Worm (Caenorhabditis elegans) whole organism, L3 larva: ENCODE results near the gene srd-50.

Source experiments
- ZK546.5 ChIP-seq: sonication (generic microtip); optimal IDR thresholded peaks from 2 replicates; lab custom pipeline; 2017; ENCODE audit warnings: missing biosample characterization, missing genetic modification characterization
- ceh-16 ChIP-seq: sonication (generic microtip); optimal IDR thresholded peaks from 2 replicates; lab custom pipeline; 2017; ENCODE audit warnings: missing biosample characterization, missing genetic modification characterization
- elt-1 ChIP-seq: fragments of 150-350 bp; optimal IDR thresholded peaks from 2 replicates; lab custom pipeline; 2014; ENCODE audit warnings: missing biosample characterization, missing genetic modification characterization
- elt-2 ChIP-seq: sonication (generic microtip); optimal IDR thresholded peaks from 2 replicates; lab custom pipeline; 2016; ENCODE audit warnings: missing genetic modification reagents, mild to moderate bottlenecking, missing genetic modification characterization, missing compliant biosample characterization
- fkh-2 ChIP-seq: fragments of 150-350 bp; optimal IDR thresholded peaks from 2 replicates; lab custom pipeline; 2014; ENCODE audit warnings: missing biosample characterization, missing genetic modification reagents, missing genetic modification characterization
- nhr-28 ChIP-seq: fragments of 150-350 bp; optimal IDR thresholded peaks from 2 replicates; lab custom pipeline; 2014; ENCODE audit warnings: missing biosample characterization, missing genetic modification characterization
- nhr-76 ChIP-seq: fragments of 150-350 bp; sonication (generic microtip); optimal IDR thresholded peaks from 5 replicates; lab custom pipeline; 2014; ENCODE audit warnings: missing biosample characterization, missing genetic modification characterization
- nhr-77 ChIP-seq: fragments of 150-350 bp; optimal IDR thresholded peaks from 2 replicates; lab custom pipeline; 2014; ENCODE audit warnings: missing biosample characterization, missing genetic modification characterization
- sea-2 ChIP-seq: fragments of 150-350 bp; sonication (generic microtip); optimal IDR thresholded peaks from 4 replicates; lab custom pipeline; 2014; ENCODE audit warnings: missing biosample characterization, missing genetic modification reagents, missing genetic modification characterization
- skn-1 ChIP-seq: fragments of 150-350 bp; optimal IDR thresholded peaks from 2 replicates; lab custom pipeline; 2014; ENCODE audit warnings: missing biosample characterization, missing genetic modification characterization
- ztf-4 ChIP-seq: fragments of 150-350 bp; optimal IDR thresholded peaks from 2 replicates; lab custom pipeline; 2014; ENCODE audit warnings: missing biosample characterization, missing genetic modification characterization

ce11 chrX:13435116-13435515, 46.5 kb downstream of the srd-50 start:
- TF ChIP-seq nhr-28 (tag; lab: Kevin White, UChicago) (no peak), nhr-77 (tag; lab: Kevin White, UChicago) (no peak), sea-2 (no peak), elt-1 (tag; lab: Kevin White, UChicago) (no peak), skn-1 (tag; lab: Kevin White, UChicago) (no peak), ZK546.5 (no peak), fkh-2 (tag; lab: Kevin White, UChicago) (no peak), ztf-4 (tag; lab: Kevin White, UChicago) (no peak), nhr-76 (tag; lab: Kevin White, UChicago) (no peak), elt-2 (tag; lab: Kevin White, UChicago) (no peak), ceh-16 (tag; lab: Kevin White, UChicago) (no peak)
